Worm (Caenorhabditis elegans) whole organism, early embryonic: ENCODE measurements around the gene E02C12.10.

Source experiments
- B0310.2 ChIP-seq: sonication (generic microtip); optimal IDR thresholded peaks from 2 replicates; lab custom pipeline; 2016; ENCODE audit warnings: mild to moderate bottlenecking, missing genetic modification characterization, missing compliant biosample characterization
- F13C5.2 ChIP-seq: sonication (generic microtip); optimal IDR thresholded peaks from 2 replicates; lab custom pipeline; 2017; ENCODE audit warnings: mild to moderate bottlenecking, missing genetic modification characterization, inconsistent platforms, missing compliant biosample characterization
- aly-1 ChIP-seq: sonication (generic microtip); optimal IDR thresholded peaks from 2 replicates; lab custom pipeline; 2016; ENCODE audit warnings: missing genetic modification characterization, missing compliant biosample characterization
- ama-1 ChIP-seq: fragments of 150-350 bp; optimal IDR thresholded peaks from 2 replicates; lab custom pipeline; 2014
- ceh-13 ChIP-seq: fragments of 200-800 bp; sonication (Bioruptor generic); optimal IDR thresholded peaks from 2 replicates; lab custom pipeline; 2018; ENCODE audit warnings: mild to moderate bottlenecking, missing genetic modification characterization, missing compliant biosample characterization
- ceh-36 ChIP-seq: sonication (generic microtip); optimal IDR thresholded peaks from 2 replicates; lab custom pipeline; 2016; ENCODE audit warnings: missing genetic modification characterization, inconsistent platforms, missing compliant biosample characterization
- ets-7 ChIP-seq: sonication (generic microtip); optimal IDR thresholded peaks from 2 replicates; lab custom pipeline; 2016; ENCODE audit warnings: missing genotype, missing genetic modification characterization, missing compliant biosample characterization
- flt-1 ChIP-seq: fragments of 200-800 bp; sonication (Bioruptor generic); IDR thresholded peaks from 2 replicates; pipeline ENCODE4 v1.3.6; 2022; ENCODE audit warnings: missing genetic modification characterization, missing compliant biosample characterization
- hmbx-1 ChIP-seq: sonication (generic microtip); optimal IDR thresholded peaks from 2 replicates; lab custom pipeline; 2016; ENCODE audit warnings: mild to moderate bottlenecking, missing genetic modification characterization, missing compliant biosample characterization
- hmg-4 ChIP-seq: fragments of 200-800 bp; sonication (Bioruptor generic); optimal IDR thresholded peaks from 2 replicates; lab custom pipeline; 2018; ENCODE audit warnings: mild to moderate bottlenecking, missing genetic modification characterization, missing compliant biosample characterization
- hnd-1 ChIP-seq: sonication (generic microtip); optimal IDR thresholded peaks from 2 replicates; lab custom pipeline; 2016; ENCODE audit warnings: missing genetic modification characterization, missing compliant biosample characterization
- pes-1 ChIP-seq: fragments of 200-800 bp; sonication (Bioruptor generic); IDR thresholded peaks from 2 replicates; pipeline ENCODE4 v1.3.6; 2022; ENCODE audit warnings: missing genetic modification reagents, missing genetic modification characterization, missing compliant biosample characterization
- scrt-1 ChIP-seq: fragments of 200-800 bp; sonication (Bioruptor generic); IDR thresholded peaks from 2 replicates; pipeline ENCODE4 v1.3.6; 2022; ENCODE audit warnings: missing genetic modification characterization, missing compliant biosample characterization
- sea-1 ChIP-seq: fragments of 200-800 bp; sonication (Bioruptor generic); conservative IDR thresholded peaks from 2 replicates; pipeline ENCODE4 v1.3.6; 2022; ENCODE audit warnings: missing genetic modification characterization, missing compliant biosample characterization
- tbx-11 ChIP-seq: fragments of 200-800 bp; sonication (Bioruptor generic); IDR thresholded peaks from 2 replicates; pipeline ENCODE4 v1.3.6; 2022; ENCODE audit warnings: missing genetic modification characterization, missing compliant biosample characterization
- tbx-37 ChIP-seq: fragments of 200-800 bp; sonication (Bioruptor generic); conservative IDR thresholded peaks from 2 replicates; pipeline ENCODE4 v1.3.6; 2022; ENCODE audit warnings: missing genetic modification reagents, missing genetic modification characterization, missing compliant biosample characterization
- tra-4 ChIP-seq: sonication (generic microtip); optimal IDR thresholded peaks from 2 replicates; lab custom pipeline; 2017; ENCODE audit warnings: missing genetic modification characterization, missing compliant biosample characterization

The E02C12.10 gene

ce11 chrV:9414516-9414915 is 36.3 kb upstream of the E02C12.10 start, which contains the start of gene F36D4.4:
Gene F36D4.4, minus strand, starts transcription at chrV:9414616.
- no peak for TF ChIP-seq hnd-1
- TF ChIP-seq aly-1 (tag; lab: Kevin White, UChicago), result no peak
- TF ChIP-seq F13C5.2 (tag; lab: Kevin White, UChicago), result no peak
- no peak for TF ChIP-seq tbx-37 (GFP tag; lab: Robert Waterston, UW)
- no peak for TF ChIP-seq flt-1 (GFP tag; lab: Robert Waterston, UW)
- TF ChIP-seq scrt-1 (GFP tag; lab: Robert Waterston, UW), result no peak
- no peak for TF ChIP-seq ceh-36 (tag; lab: Kevin White, UChicago)
- no peak for TF ChIP-seq B0310.2 (tag; lab: Kevin White, UChicago)
- TF ChIP-seq sea-1, result no peak
- TF ChIP-seq hmg-4 (GFP tag; lab: Kevin White, UChicago), result no peak
- no peak for TF ChIP-seq tra-4 (tag; lab: Kevin White, UChicago)
- no peak for TF ChIP-seq tbx-11 (GFP tag; lab: Robert Waterston, UW)
- no peak for TF ChIP-seq ets-7 (tag; lab: Kevin White, UChicago)
- no peak for TF ChIP-seq pes-1 (GFP tag; lab: Robert Waterston, UW)

- TF ChIP-seq scrt-1 (GFP tag; lab: Robert Waterston, UW), result no peak
- no peak for TF ChIP-seq flt-1 (GFP tag; lab: Robert Waterston, UW)
- no peak for TF ChIP-seq tbx-37 (GFP tag; lab: Robert Waterston, UW)
- TF ChIP-seq tra-4 (tag; lab: Kevin White, UChicago), result no peak
- TF ChIP-seq hmg-4 (GFP tag; lab: Kevin White, UChicago), result no peak
- no peak for TF ChIP-seq ets-7 (tag; lab: Kevin White, UChicago)
- TF ChIP-seq tbx-11 (GFP tag; lab: Robert Waterston, UW), result no peak
- TF ChIP-seq F13C5.2 (tag; lab: Kevin White, UChicago), result no peak
- TF ChIP-seq aly-1 (tag; lab: Kevin White, UChicago), result no peak
- no peak for TF ChIP-seq ama-1 (lab: Kevin White, UChicago)
- no peak for TF ChIP-seq hnd-1
- TF ChIP-seq hmbx-1 (tag; lab: Kevin White, UChicago), result no peak
- TF ChIP-seq ceh-36 (tag; lab: Kevin White, UChicago), result no peak
- TF ChIP-seq B0310.2 (tag; lab: Kevin White, UChicago), result no peak
- no peak for TF ChIP-seq ceh-13 (GFP tag; lab: Kevin White, UChicago)
- no peak for TF ChIP-seq pes-1 (GFP tag; lab: Robert Waterston, UW)
Measured at ce11 chrV:9408869-9409268, 30.7 kb upstream of the E02C12.10 start.

- TF ChIP-seq ama-1 (lab: Kevin White, UChicago) (no peak), ets-7 (tag; lab: Kevin White, UChicago) (no peak), aly-1 (tag; lab: Kevin White, UChicago) (no peak), pes-1 (GFP tag; lab: Robert Waterston, UW) (no peak), sea-1 (no peak), flt-1 (GFP tag; lab: Robert Waterston, UW) (no peak), ceh-36 (tag; lab: Kevin White, UChicago) (no peak), scrt-1 (GFP tag; lab: Robert Waterston, UW) (no peak), tbx-11 (GFP tag; lab: Robert Waterston, UW) (no peak), F13C5.2 (tag; lab: Kevin White, UChicago) (no peak), hmg-4 (GFP tag; lab: Kevin White, UChicago) (no peak), hmbx-1 (tag; lab: Kevin White, UChicago) (no peak), ceh-13 (GFP tag; lab: Kevin White, UChicago) (no peak), B0310.2 (tag; lab: Kevin White, UChicago) (no peak), hnd-1 (no peak), tbx-37 (GFP tag; lab: Robert Waterston, UW) (no peak), tra-4 (tag; lab: Kevin White, UChicago) (no peak)
Measured at ce11 chrV:9406890-9407289, 28.7 kb upstream of the E02C12.10 start.

ce11 chrV:9399886-9400373 is 21.7 kb upstream of the E02C12.10 start, which contains the start of gene trpp-4:
Gene trpp-4, plus strand, starts transcription at chrV:9400327.
- TF ChIP-seq hmg-4 (GFP tag; lab: Kevin White, UChicago) (no peak), pes-1 (GFP tag; lab: Robert Waterston, UW) (no peak), ets-7 (tag; lab: Kevin White, UChicago) (no peak), tbx-11 (GFP tag; lab: Robert Waterston, UW) (no peak), ceh-36 (tag; lab: Kevin White, UChicago) (no peak), aly-1 (tag; lab: Kevin White, UChicago) (no peak), ceh-13 (GFP tag; lab: Kevin White, UChicago) (no peak), F13C5.2 (tag; lab: Kevin White, UChicago) (no peak), sea-1 (no peak), hmbx-1 (tag; lab: Kevin White, UChicago) (no peak), ama-1 (lab: Kevin White, UChicago) (no peak)

ce11 chrV:9394938-9395639 is 16.9 kb upstream of the E02C12.10 start:
- TF ChIP-seq ets-7 (tag; lab: Kevin White, UChicago), result no peak
- TF ChIP-seq tbx-37 (GFP tag; lab: Robert Waterston, UW), result no peak
- no peak for TF ChIP-seq F13C5.2 (tag; lab: Kevin White, UChicago)
- TF ChIP-seq aly-1 (tag; lab: Kevin White, UChicago), result no peak
- no peak for TF ChIP-seq pes-1 (GFP tag; lab: Robert Waterston, UW)
- no peak for TF ChIP-seq tra-4 (tag; lab: Kevin White, UChicago)
- TF ChIP-seq hnd-1, result no peak
- TF ChIP-seq B0310.2 (tag; lab: Kevin White, UChicago), result no peak
- TF ChIP-seq ceh-13 (GFP tag; lab: Kevin White, UChicago), result no peak
- no peak for TF ChIP-seq tbx-11 (GFP tag; lab: Robert Waterston, UW)
- no peak for TF ChIP-seq ceh-36 (tag; lab: Kevin White, UChicago)

- TF ChIP-seq ama-1 (lab: Kevin White, UChicago) (no peak), sea-1 (no peak), B0310.2 (tag; lab: Kevin White, UChicago) (no peak), scrt-1 (GFP tag; lab: Robert Waterston, UW) (no peak), ceh-13 (GFP tag; lab: Kevin White, UChicago) (no peak), ets-7 (tag; lab: Kevin White, UChicago) (no peak), ceh-36 (tag; lab: Kevin White, UChicago) (no peak), tbx-37 (GFP tag; lab: Robert Waterston, UW) (no peak), hmg-4 (GFP tag; lab: Kevin White, UChicago) (no peak), hmbx-1 (tag; lab: Kevin White, UChicago) (no peak), F13C5.2 (tag; lab: Kevin White, UChicago) (no peak), pes-1 (GFP tag; lab: Robert Waterston, UW) (no peak), hnd-1 (no peak), tra-4 (tag; lab: Kevin White, UChicago) (no peak), flt-1 (GFP tag; lab: Robert Waterston, UW) (no peak), tbx-11 (GFP tag; lab: Robert Waterston, UW) (no peak), aly-1 (tag; lab: Kevin White, UChicago) (no peak)
Measured at ce11 chrV:9391959-9392358, 13.8 kb upstream of the E02C12.10 start.
